Worm (Caenorhabditis elegans) whole organism, mixed stage, embryonic: ENCODE data around the gene col-167.

Experiments
- ham-2 ChIP-seq: fragments of 200-800 bp; sonication (Bioruptor generic); optimal IDR thresholded peaks from 2 replicates; lab custom pipeline; 2018; ENCODE audit warnings: mild to moderate bottlenecking, missing genetic modification characterization, missing compliant biosample characterization
- nhr-12 ChIP-seq: fragments of 150-350 bp; optimal IDR thresholded peaks from 2 replicates; lab custom pipeline; 2014; ENCODE audit warnings: missing biosample characterization, missing genetic modification characterization
- pha-4 ChIP-seq: fragments of 150-350 bp; optimal IDR thresholded peaks from 2 replicates; lab custom pipeline; 2018; ENCODE audit warnings: missing biosample characterization, missing genetic modification reagents, missing genetic modification characterization
- unc-39 ChIP-seq: fragments of 150-350 bp; optimal IDR thresholded peaks from 2 replicates; lab custom pipeline; 2014; ENCODE audit warnings: missing biosample characterization, missing genetic modification characterization
- ztf-11 ChIP-seq: fragments of 150-350 bp; optimal IDR thresholded peaks from 2 replicates; lab custom pipeline; 2014; ENCODE audit warnings: missing biosample characterization, missing genetic modification characterization

DNA sequence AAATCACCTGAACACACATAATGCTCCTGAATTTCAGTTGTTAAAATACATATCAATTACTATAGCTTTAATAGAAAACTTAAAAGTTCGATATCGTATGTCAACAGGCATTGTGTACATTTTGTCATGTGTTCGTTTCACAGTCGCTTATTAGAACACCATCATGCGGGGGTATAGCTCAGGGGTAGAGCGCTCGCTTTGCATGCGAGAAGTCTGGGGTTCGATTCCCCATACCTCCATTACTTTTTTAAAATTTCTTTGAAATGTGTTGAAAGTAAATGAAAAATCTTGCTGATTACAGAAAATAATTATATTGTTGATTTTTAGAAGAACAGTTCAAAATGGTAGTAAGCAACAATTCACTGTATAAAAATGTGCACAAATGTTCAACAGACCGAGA is 37.1 kb upstream of the col-167 start:
- TF ChIP-seq nhr-12 = no peak
- TF ChIP-seq pha-4 (tag; lab: Kevin White, UChicago) = no peak
- TF ChIP-seq unc-39 (tag; lab: Kevin White, UChicago) = no peak
- peak; percentile 14 for TF ChIP-seq ham-2 (GFP tag; lab: Kevin White, UChicago)
- no peak for TF ChIP-seq ztf-11
